Fruit fly (Drosophila melanogaster) whole organism, adult: ENCODE results near the gene wol.

Source experiments
- CG11617 ChIP-seq: fragments of 200-800 bp; sonication (Bioruptor generic); optimal IDR thresholded peaks from 2 replicates; lab custom pipeline; 2017; ENCODE audit warnings: mild to moderate bottlenecking, missing biosample characterization, missing genetic modification reagents, missing genetic modification characterization
- CG12768 ChIP-seq: fragments of 200-800 bp; sonication (Bioruptor generic); optimal IDR thresholded peaks from 2 replicates; lab custom pipeline; 2017; ENCODE audit warnings: missing biosample characterization, missing genetic modification characterization, mild to moderate bottlenecking, moderate library complexity, missing genetic modification reagents
- CG14711 ChIP-seq: fragments of 200-800 bp; sonication (Bioruptor generic); optimal IDR thresholded peaks from 2 replicates; lab custom pipeline; 2018; ENCODE audit warnings: missing biosample characterization, mild to moderate bottlenecking, missing genetic modification characterization, moderate library complexity
- CG1620 ChIP-seq: fragments of 200-800 bp; sonication (Bioruptor generic); optimal IDR thresholded peaks from 2 replicates; lab custom pipeline; 2016; ENCODE audit warnings: missing biosample characterization, missing genetic modification characterization
- CG33017 ChIP-seq: fragments of 200-800 bp; sonication (Bioruptor generic); optimal IDR thresholded peaks from 2 replicates; lab custom pipeline; 2018; ENCODE audit warnings: missing biosample characterization, mild to moderate bottlenecking, missing genetic modification characterization, moderate library complexity
- CG5204 ChIP-seq: fragments of 200-800 bp; sonication (Bioruptor generic); optimal IDR thresholded peaks from 2 replicates; lab custom pipeline; 2016; ENCODE audit warnings: missing biosample characterization, missing genetic modification characterization
- CG7045 ChIP-seq: fragments of 200-800 bp; sonication (Bioruptor generic); optimal IDR thresholded peaks from 2 replicates; lab custom pipeline; 2017; ENCODE audit warnings: missing biosample characterization, mild to moderate bottlenecking, missing genetic modification characterization
- CG7101 ChIP-seq: fragments of 200-800 bp; sonication (Bioruptor generic); optimal IDR thresholded peaks from 2 replicates; lab custom pipeline; 2018; ENCODE audit warnings: missing biosample characterization, mild to moderate bottlenecking, missing genetic modification characterization, moderate library complexity
- Clk ChIP-seq: fragments of 200-800 bp; sonication (Bioruptor generic); optimal IDR thresholded peaks from 2 replicates; lab custom pipeline; 2017; ENCODE audit warnings: missing biosample characterization, missing genetic modification characterization
- Crg-1 ChIP-seq: fragments of 200-800 bp; sonication (Bioruptor generic); optimal IDR thresholded peaks from 2 replicates; lab custom pipeline; 2016; ENCODE audit warnings: missing biosample characterization, missing genetic modification characterization
- Hr96 ChIP-seq: fragments of 200-800 bp; sonication (Bioruptor generic); optimal IDR thresholded peaks from 2 replicates; lab custom pipeline; 2016; ENCODE audit warnings: missing biosample characterization, missing genetic modification characterization
- Mnt ChIP-seq: fragments of 200-800 bp; sonication (Bioruptor generic); optimal IDR thresholded peaks from 2 replicates; lab custom pipeline; 2016; ENCODE audit warnings: missing biosample characterization, mild to moderate bottlenecking, missing genetic modification characterization
- bab1 ChIP-seq: fragments of 200-800 bp; sonication (Bioruptor generic); optimal IDR thresholded peaks from 3 replicates; lab custom pipeline; 2019; ENCODE audit warnings: missing biosample characterization, mild to moderate bottlenecking, missing genetic modification characterization, moderate library complexity
- cic ChIP-seq: fragments of 200-800 bp; sonication (Bioruptor generic); optimal IDR thresholded peaks from 2 replicates; lab custom pipeline; 2017; ENCODE audit warnings: missing biosample characterization, mild to moderate bottlenecking, missing genetic modification characterization, moderate library complexity
- cnc ChIP-seq, 2 experiments: fragments of >200 bp; optimal IDR thresholded peaks; 2 replicates each; lab custom pipeline; 2017
- kay ChIP-seq: fragments of 200-800 bp; sonication (Bioruptor generic); peaks from one replicate; lab custom pipeline; 2016; ENCODE audit warnings: missing biosample characterization, missing genetic modification characterization, borderline replicate concordance
- ovo ChIP-seq: fragments of 200-800 bp; sonication (Bioruptor generic); optimal IDR thresholded peaks from 2 replicates; lab custom pipeline; 2016; ENCODE audit warnings: missing biosample characterization, missing genetic modification characterization
- pad ChIP-seq: fragments of 200-800 bp; sonication (Bioruptor generic); optimal IDR thresholded peaks from 3 replicates; lab custom pipeline; 2017; ENCODE audit warnings: missing biosample characterization, missing genetic modification characterization, mild to moderate bottlenecking, moderate library complexity, missing genetic modification reagents
- tj ChIP-seq: fragments of 200-800 bp; sonication (Bioruptor generic); optimal IDR thresholded peaks from 3 replicates; lab custom pipeline; 2017; ENCODE audit warnings: missing biosample characterization, mild to moderate bottlenecking, missing genetic modification characterization, moderate library complexity
- toe ChIP-seq: fragments of 200-800 bp; sonication (Bioruptor generic); optimal IDR thresholded peaks from 2 replicates; lab custom pipeline; 2016; ENCODE audit warnings: missing biosample characterization, missing genetic modification characterization

Gene wol

dm6 chr2L:8307817-8308551 is 5.2 kb upstream of the wol start, which contains the start of the genes Ostgamma and Mettl14:
Ostgamma (minus strand) TSS chr2L:8308192.
Mettl14 (plus strand) TSS chr2L:8308427.
- TF ChIP-seq tj = no peak
- no peak for TF ChIP-seq toe
- TF ChIP-seq CG12768 (GFP tag; lab: Kevin White, UChicago) = no peak
- TF ChIP-seq Mnt (GFP tag; lab: Kevin White, UChicago) = peak; percentile 40
- no peak for TF ChIP-seq ovo (GFP tag; lab: Kevin White, UChicago)
- no peak for TF ChIP-seq CG33017 (tag; lab: Kevin White, UChicago)
- TF ChIP-seq Clk (GFP tag; lab: Kevin White, UChicago) = no peak
- TF ChIP-seq bab1 (GFP tag; lab: Kevin White, UChicago) = peak; percentile 41
- no peak for TF ChIP-seq CG1620 (GFP tag; lab: Kevin White, UChicago)
- no peak for TF ChIP-seq pad (GFP tag; lab: Kevin White, UChicago)
- TF ChIP-seq kay (GFP tag; lab: Kevin White, UChicago) = no peak
- no peak for TF ChIP-seq cic (GFP tag; lab: Kevin White, UChicago)
- TF ChIP-seq CG14711 (tag; lab: Kevin White, UChicago) = peak; percentile 64
- TF ChIP-seq Hr96 (GFP tag; lab: Kevin White, UChicago) = no peak
- TF ChIP-seq Crg-1 = no peak
- TF ChIP-seq CG11617 (GFP tag; lab: Kevin White, UChicago) = peak; percentile 20
- no peak for TF ChIP-seq CG7045 (GFP tag; lab: Kevin White, UChicago)
- TF ChIP-seq CG7101 (tag; lab: Kevin White, UChicago) = peak; percentile 39
- no peak for TF ChIP-seq CG5204 (GFP tag; lab: Kevin White, UChicago)
- no peak for TF ChIP-seq cnc (optimal IDR thresholded peaks at IDR 0.05; lab: Kevin White, UChicago)

- no peak for TF ChIP-seq ovo (GFP tag; lab: Kevin White, UChicago)
- no peak for TF ChIP-seq CG11617 (GFP tag; lab: Kevin White, UChicago)
- no peak for TF ChIP-seq CG1620 (GFP tag; lab: Kevin White, UChicago)
- no peak for TF ChIP-seq CG7101 (tag; lab: Kevin White, UChicago)
- no peak for TF ChIP-seq Clk (GFP tag; lab: Kevin White, UChicago)
- TF ChIP-seq kay (GFP tag; lab: Kevin White, UChicago) = no peak
- TF ChIP-seq CG5204 (GFP tag; lab: Kevin White, UChicago) = no peak
- TF ChIP-seq CG14711 (tag; lab: Kevin White, UChicago) = no peak
- no peak for TF ChIP-seq Crg-1
- TF ChIP-seq CG33017 (tag; lab: Kevin White, UChicago) = no peak
- TF ChIP-seq CG7045 (GFP tag; lab: Kevin White, UChicago) = no peak
- no peak for TF ChIP-seq cnc (optimal IDR thresholded peaks at IDR 0.05; lab: Kevin White, UChicago)
- no peak for TF ChIP-seq pad (GFP tag; lab: Kevin White, UChicago)
- no peak for TF ChIP-seq bab1 (GFP tag; lab: Kevin White, UChicago)
- TF ChIP-seq Mnt (GFP tag; lab: Kevin White, UChicago) = no peak
- TF ChIP-seq Hr96 (GFP tag; lab: Kevin White, UChicago) = no peak
- TF ChIP-seq toe = no peak
- TF ChIP-seq tj = no peak
- no peak for TF ChIP-seq CG12768 (GFP tag; lab: Kevin White, UChicago)
Observed at dm6 chr2L:8305409-8305808, 2.6 kb upstream of the wol start, which contains the start of gene CG7840. CG7840 (plus strand) TSS chr2L:8305586.

dm6 chr2L:8304635-8305034 is 1.9 kb upstream of the wol start:
- TF ChIP-seq toe = no peak
- TF ChIP-seq CG7101 (tag; lab: Kevin White, UChicago) = no peak
- no peak for TF ChIP-seq Clk (GFP tag; lab: Kevin White, UChicago)
- TF ChIP-seq cnc (optimal IDR thresholded peaks at IDR 0.05; lab: Kevin White, UChicago) = no peak

- TF ChIP-seq CG7045 (GFP tag; lab: Kevin White, UChicago) (no peak), cnc (optimal IDR thresholded peaks at IDR 0.05; lab: Kevin White, UChicago) (no peak), cic (GFP tag; lab: Kevin White, UChicago) (peak; percentile 48), Mnt (GFP tag; lab: Kevin White, UChicago) (no peak), CG12768 (GFP tag; lab: Kevin White, UChicago) (peak; percentile 54), ovo (GFP tag; lab: Kevin White, UChicago) (peak; percentile 47), kay (GFP tag; lab: Kevin White, UChicago) (no peak), Crg-1 (no peak), CG1620 (GFP tag; lab: Kevin White, UChicago) (no peak), toe (no peak), pad (GFP tag; lab: Kevin White, UChicago) (peak; percentile 94), bab1 (GFP tag; lab: Kevin White, UChicago) (peak; percentile 1), CG5204 (GFP tag; lab: Kevin White, UChicago) (no peak), tj (peak; percentile 91)
Observed at dm6 chr2L:8300220-8301167, 2.3 kb downstream of the wol start, which contains the start of gene Btk. Btk (minus strand) TSS chr2L:8301079.
